Worm (Caenorhabditis elegans) whole organism, L4 larva: ENCODE results near the gene F56C9.6.

Source experiments
- D1046.2 ChIP-seq: fragments of 200-800 bp; sonication (Bioruptor generic); IDR thresholded peaks from 2 replicates; pipeline ENCODE4 v1.3.6; 2022; ENCODE audit warnings: missing genetic modification characterization, missing compliant biosample characterization
- F26F4.8 ChIP-seq: fragments of 200-800 bp; sonication (Bioruptor generic); conservative IDR thresholded peaks from 2 replicates; pipeline ENCODE4 v1.3.6; 2022; ENCODE audit warnings: missing genetic modification characterization, missing compliant biosample characterization
- F49E8.2 ChIP-seq: sonication (generic microtip); optimal IDR thresholded peaks from 2 replicates; lab custom pipeline; 2016; ENCODE audit warnings: missing compliant biosample characterization, mild to moderate bottlenecking, missing genetic modification characterization, borderline replicate concordance
- R02D3.7 ChIP-seq: fragments of 150-350 bp; sonication (generic microtip); optimal IDR thresholded peaks from 3 replicates; lab custom pipeline; 2014; ENCODE audit warnings: missing biosample characterization, missing genetic modification characterization
- Y48G9A.11 ChIP-seq: fragments of 200-800 bp; sonication (Bioruptor generic); IDR thresholded peaks from 2 replicates; pipeline ENCODE4 v1.3.6; 2022; ENCODE audit warnings: missing genetic modification reagents, missing genetic modification characterization, missing compliant biosample characterization
- ZK546.5 ChIP-seq, 2 experiments: sonication (generic microtip); optimal IDR thresholded peaks; 2 replicates each; lab custom pipeline; 2017; ENCODE audit warnings: missing biosample characterization in 2 of 2, missing genetic modification characterization in 2 of 2
- aha-1 ChIP-seq: fragments of 150-350 bp; peaks from one replicate; lab custom pipeline; 2014; ENCODE audit warnings: missing biosample characterization, missing genetic modification characterization
- aly-2 ChIP-seq: sonication (generic microtip); optimal IDR thresholded peaks from 2 replicates; lab custom pipeline; 2018; ENCODE audit warnings: missing biosample characterization, missing genetic modification characterization
- arid-1 ChIP-seq: fragments of 200-800 bp; sonication (Bioruptor generic); conservative IDR thresholded peaks from 2 replicates; pipeline ENCODE4 v1.3.6; 2022; ENCODE audit warnings: missing genetic modification reagents, missing genetic modification characterization, missing compliant biosample characterization
- ceh-20 ChIP-seq: fragments of 200-800 bp; sonication (Bioruptor generic); IDR thresholded peaks from 2 replicates; pipeline ENCODE4 v1.3.6; 2022; ENCODE audit warnings: missing genetic modification reagents, missing genetic modification characterization, missing compliant biosample characterization
- ceh-28 ChIP-seq: fragments of 150-350 bp; optimal IDR thresholded peaks from 2 replicates; lab custom pipeline; 2014; ENCODE audit warnings: missing biosample characterization, missing genetic modification reagents, missing genetic modification characterization
- ceh-32 ChIP-seq: sonication (generic microtip); optimal IDR thresholded peaks from 2 replicates; lab custom pipeline; 2016; ENCODE audit warnings: mild to moderate bottlenecking, missing genetic modification characterization, missing compliant biosample characterization; ENCODE audit not compliant: poor library complexity
- ceh-62 ChIP-seq: sonication (generic microtip); optimal IDR thresholded peaks from 2 replicates; lab custom pipeline; 2017; ENCODE audit warnings: missing biosample characterization, missing genetic modification characterization
- cey-2 ChIP-seq: sonication (generic microtip); optimal IDR thresholded peaks from 3 replicates; lab custom pipeline; 2017; ENCODE audit warnings: missing genetic modification characterization, mild to moderate bottlenecking, missing compliant biosample characterization, antibody characterized with exemption, borderline replicate concordance; ENCODE audit not compliant: insufficient read depth
- ctbp-1 ChIP-seq: fragments of 200-800 bp; sonication (Bioruptor generic); IDR thresholded peaks from 2 replicates; pipeline ENCODE4 v1.3.6; 2022; ENCODE audit warnings: missing genetic modification reagents, missing genetic modification characterization, missing compliant biosample characterization
- daf-12 ChIP-seq: fragments of 150-350 bp; optimal IDR thresholded peaks from 2 replicates; lab custom pipeline; 2014; ENCODE audit warnings: missing biosample characterization, missing genetic modification reagents, missing genetic modification characterization
- daf-19 ChIP-seq: fragments of 200-800 bp; sonication (Bioruptor generic); conservative IDR thresholded peaks from 2 replicates; pipeline ENCODE4 v1.3.6; 2022; ENCODE audit warnings: missing genetic modification characterization, missing compliant biosample characterization
- dmd-6 ChIP-seq: fragments of 200-800 bp; sonication (Bioruptor generic); IDR thresholded peaks from 2 replicates; pipeline ENCODE4 v1.3.6; 2022; ENCODE audit warnings: missing genetic modification reagents, missing genetic modification characterization, missing compliant biosample characterization
- dpl-1 ChIP-seq: fragments of 150-350 bp; optimal IDR thresholded peaks from 2 replicates; lab custom pipeline; 2014; ENCODE audit warnings: missing biosample characterization, missing genetic modification reagents, missing genetic modification characterization
- dve-1 ChIP-seq: sonication (generic microtip); optimal IDR thresholded peaks from 2 replicates; lab custom pipeline; 2017; ENCODE audit warnings: antibody characterized with exemption, mild to moderate bottlenecking, missing genetic modification characterization, missing compliant biosample characterization; ENCODE audit not compliant: insufficient read depth
- egl-27 ChIP-seq: sonication (generic microtip); optimal IDR thresholded peaks from 3 replicates; lab custom pipeline; 2017; ENCODE audit warnings: missing biosample characterization, missing genetic modification reagents, missing genetic modification characterization
- egl-43 ChIP-seq: fragments of 200-800 bp; sonication (Bioruptor generic); IDR thresholded peaks from 2 replicates; pipeline ENCODE4 v1.3.6; 2022; ENCODE audit warnings: missing genetic modification reagents, missing genetic modification characterization, missing compliant biosample characterization
- gei-8 ChIP-seq: fragments of 200-800 bp; sonication (Bioruptor generic); optimal IDR thresholded peaks from 2 replicates; lab custom pipeline; 2018; ENCODE audit warnings: mild to moderate bottlenecking, missing genetic modification characterization, missing compliant biosample characterization
- hlh-11 ChIP-seq: fragments of 200-800 bp; sonication (Bioruptor generic); optimal IDR thresholded peaks from 2 replicates; lab custom pipeline; 2018; ENCODE audit warnings: mild to moderate bottlenecking, missing genetic modification characterization, missing compliant biosample characterization
- hlh-30 ChIP-seq: sonication (generic microtip); optimal IDR thresholded peaks from 2 replicates; lab custom pipeline; 2017; ENCODE audit warnings: antibody characterized with exemption, mild to moderate bottlenecking, missing genetic modification characterization, missing compliant biosample characterization; ENCODE audit not compliant: insufficient read depth
- hmg-1.1 ChIP-seq: fragments of 200-800 bp; sonication (Bioruptor generic); IDR thresholded peaks from 2 replicates; pipeline ENCODE4 v1.3.6; 2022; ENCODE audit warnings: missing genetic modification reagents, missing genetic modification characterization, missing compliant biosample characterization
- lin-13 ChIP-seq: fragments of 150-350 bp; optimal IDR thresholded peaks from 2 replicates; lab custom pipeline; 2014; ENCODE audit warnings: missing biosample characterization, missing genetic modification reagents, missing genetic modification characterization
- lsy-2 ChIP-seq, 2 experiments: fragments of 150-350 bp in 1 of 2; sonication (generic microtip) in 1 of 2; optimal IDR thresholded peaks; 2 replicates each; lab custom pipeline; 2014 to 2017; ENCODE audit warnings: missing biosample characterization in 2 of 2, missing genetic modification characterization in 2 of 2
- madf-5 ChIP-seq, 2 experiments: fragments of 200-800 bp; sonication (Bioruptor generic); IDR thresholded peaks; 2 replicates each; pipeline ENCODE4 v1.3.6; 2022; ENCODE audit warnings: missing compliant biosample characterization in 2 of 2, missing genetic modification characterization in 2 of 2
- mdl-1 ChIP-seq, 2 experiments: fragments of 150-350 bp in 1 of 2; sonication (generic microtip) in 1 of 2; optimal IDR thresholded peaks; 2 replicates each; lab custom pipeline; 2014 to 2017; ENCODE audit warnings: missing biosample characterization in 2 of 2, missing genetic modification characterization in 2 of 2
- mep-1 ChIP-seq: fragments of 150-350 bp; sonication (generic microtip); optimal IDR thresholded peaks from 3 replicates; lab custom pipeline; 2014; ENCODE audit warnings: missing biosample characterization, missing genetic modification characterization
- mxl-3 ChIP-seq: fragments of 200-800 bp; sonication (Bioruptor generic); optimal IDR thresholded peaks from 2 replicates; lab custom pipeline; 2018; ENCODE audit warnings: mild to moderate bottlenecking, missing genetic modification characterization, missing compliant biosample characterization
- nhr-102 ChIP-seq: sonication (generic microtip); optimal IDR thresholded peaks from 2 replicates; lab custom pipeline; 2016; ENCODE audit warnings: mild to moderate bottlenecking, missing genetic modification characterization, moderate library complexity, missing compliant biosample characterization
- nhr-111 ChIP-seq: fragments of 200-800 bp; sonication (Bioruptor generic); optimal IDR thresholded peaks from 2 replicates; lab custom pipeline; 2018; ENCODE audit warnings: mild to moderate bottlenecking, missing genetic modification characterization, missing compliant biosample characterization
- nhr-28 ChIP-seq: fragments of 150-350 bp; optimal IDR thresholded peaks from 2 replicates; lab custom pipeline; 2014; ENCODE audit warnings: missing biosample characterization, missing genetic modification characterization
- nhr-48 ChIP-seq: sonication (generic microtip); optimal IDR thresholded peaks from 2 replicates; lab custom pipeline; 2016; ENCODE audit warnings: mild to moderate bottlenecking, missing genetic modification characterization, missing compliant biosample characterization
- nhr-6 ChIP-seq: fragments of 150-350 bp; optimal IDR thresholded peaks from 2 replicates; lab custom pipeline; 2014; ENCODE audit warnings: missing biosample characterization, missing genetic modification characterization
- nhr-76 ChIP-seq: fragments of 150-350 bp; optimal IDR thresholded peaks from 2 replicates; lab custom pipeline; 2014; ENCODE audit warnings: missing biosample characterization, missing genetic modification characterization
- pha-4 ChIP-seq, 2 experiments: fragments of 150-350 bp in 1 of 2; fragments of 200-800 bp in 1 of 2; sonication (Bioruptor generic) in 1 of 2; IDR thresholded peaks in 1 of 2; optimal IDR thresholded peaks in 1 of 2; 2 replicates each; pipeline versions ENCODE4 v1.3.6 to Lab custom; 2014 to 2022; ENCODE audit warnings: missing genetic modification characterization in 2 of 2, missing genetic modification reagents in 2 of 2, missing biosample characterization in 1 of 2, missing compliant biosample characterization in 1 of 2
- rbr-2 ChIP-seq: sonication (generic microtip); optimal IDR thresholded peaks from 2 replicates; lab custom pipeline; 2016; ENCODE audit warnings: missing genotype, missing genetic modification characterization, missing compliant biosample characterization
- saeg-2 ChIP-seq: fragments of 200-800 bp; sonication (Bioruptor generic); IDR thresholded peaks from 2 replicates; pipeline ENCODE4 v1.3.6; 2022; ENCODE audit warnings: missing genetic modification reagents, missing genetic modification characterization, missing compliant biosample characterization
- skn-1 ChIP-seq: fragments of 150-350 bp; optimal IDR thresholded peaks from 2 replicates; lab custom pipeline; 2014; ENCODE audit warnings: missing biosample characterization, missing genetic modification characterization
- spr-1 ChIP-seq: sonication (generic microtip); optimal IDR thresholded peaks from 2 replicates; lab custom pipeline; 2016; ENCODE audit warnings: mild to moderate bottlenecking, missing genetic modification characterization, missing compliant biosample characterization
- tag-97 ChIP-seq: fragments of 200-800 bp; sonication (Bioruptor generic); IDR thresholded peaks from 2 replicates; pipeline ENCODE4 v1.3.6; 2022; ENCODE audit warnings: missing genetic modification characterization, missing compliant biosample characterization
- tra-1 ChIP-seq: fragments of 200-800 bp; sonication (Bioruptor generic); IDR thresholded peaks from 2 replicates; pipeline ENCODE4 v1.3.6; 2022; ENCODE audit warnings: missing genetic modification reagents, missing genetic modification characterization, missing compliant biosample characterization
- unc-39 ChIP-seq: sonication (generic microtip); optimal IDR thresholded peaks from 2 replicates; lab custom pipeline; 2017; ENCODE audit warnings: missing biosample characterization, missing genetic modification characterization

The F56C9.6 gene

DNA sequence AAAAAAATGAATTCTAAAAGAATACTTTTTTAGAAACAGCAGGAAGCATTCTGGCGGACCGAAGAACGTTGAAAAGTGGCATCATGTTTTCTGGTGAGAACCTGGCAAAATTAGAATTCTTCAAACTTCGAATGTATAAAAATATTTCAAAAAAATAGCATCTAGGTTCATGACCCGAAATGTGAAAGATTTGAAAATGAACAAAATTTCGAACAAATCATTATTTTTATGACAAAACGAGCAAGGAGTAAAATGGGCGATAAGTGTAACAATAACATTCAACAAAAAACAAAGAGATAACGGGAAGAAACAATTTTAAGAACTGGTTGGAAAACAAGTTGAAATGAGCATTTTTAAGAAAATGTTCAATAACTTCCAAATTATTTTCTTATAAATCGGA is 35.3 kb downstream of the F56C9.6 start, which contains the start of gene psd-1:
Gene psd-1, minus strand, starts transcription at position 101 of the 400 bp plus-strand sequence.
- TF ChIP-seq hlh-30 (no peak), ceh-28 (no peak), arid-1 (GFP tag; lab: Robert Waterston, UW) (no peak), egl-27 (tag; lab: Kevin White, UChicago) (no peak), ceh-32 (no peak), unc-39 (tag; lab: Kevin White, UChicago) (no peak), tag-97 (GFP tag; lab: Robert Waterston, UW) (no peak), spr-1 (tag; lab: Kevin White, UChicago) (no peak), ZK546.5 (tag; optimal IDR thresholded peaks at IDR 0.05; lab: Kevin White, UChicago) (no peak), hmg-1.1 (GFP tag; lab: Robert Waterston, UW) (no peak)

DNA sequence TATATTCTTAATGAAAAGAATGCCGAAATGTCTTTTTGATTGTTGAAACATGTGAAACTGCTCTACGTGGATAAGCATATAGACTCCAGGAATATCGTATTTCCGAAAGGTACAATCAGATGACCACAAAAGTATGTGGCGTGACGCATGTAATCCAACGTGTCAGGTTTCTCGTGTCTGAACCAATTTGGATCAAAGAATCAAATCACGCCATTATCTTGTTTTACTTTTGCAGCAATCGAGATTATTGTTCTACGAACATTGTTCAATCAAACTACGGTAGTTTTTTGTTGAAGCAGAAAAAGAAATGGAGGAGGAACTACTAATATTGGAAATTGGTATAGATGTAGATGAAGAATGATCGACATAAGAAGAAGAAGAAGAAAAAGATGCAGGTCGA is 36.9 kb downstream of the F56C9.6 start:
- TF ChIP-seq nhr-28 (tag; lab: Kevin White, UChicago) (peak; percentile 44), hlh-11 (tag; lab: Kevin White, UChicago) (peak; percentile 28), hlh-30 (peak; percentile 64), dmd-6 (GFP tag; lab: Robert Waterston, UW) (0 out of 2 replicates have a peak, but pooled peaks have one; percentile 35), mdl-1 (tag; optimal IDR thresholded peaks at IDR 0.05; lab: Kevin White, UChicago) (peak in 1 of 2 experiments; percentile 63), lin-13 (GFP tag; lab: Kevin White, UChicago) (no peak), mxl-3 (GFP tag; lab: Kevin White, UChicago) (peak; percentile 2), ZK546.5 (tag; optimal IDR thresholded peaks at IDR 0.05; lab: Kevin White, UChicago) (no peak)
- TF ChIP-seq, all 104 proteins: peak for 6

DNA sequence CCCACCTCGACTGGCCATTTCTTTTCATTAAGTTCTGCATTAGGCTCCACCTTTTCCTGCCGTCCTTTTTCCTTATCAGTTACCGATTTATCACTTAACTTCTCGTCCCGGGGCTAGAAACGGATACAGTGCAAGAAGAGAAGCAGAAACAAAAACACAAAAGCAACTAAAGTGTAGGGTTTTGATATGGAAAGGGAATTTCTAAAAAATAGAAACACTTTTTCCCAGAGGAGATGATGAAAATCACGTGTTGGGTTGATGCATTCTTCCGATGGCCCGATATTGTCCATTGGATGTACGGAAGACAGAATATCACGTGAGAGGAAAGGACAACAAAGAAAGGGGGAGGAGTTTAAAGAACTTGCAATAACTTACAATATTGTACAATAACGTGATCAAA is 37.7 kb downstream of the F56C9.6 start:
- TF ChIP-seq D1046.2 (GFP tag; lab: Robert Waterston, UW) (no peak), nhr-111 (no peak), aly-2 (no peak), madf-5 (GFP tag; IDR thresholded peaks at IDR 0.05; lab: Robert Waterston, UW) (no peak), ctbp-1 (GFP tag; lab: Robert Waterston, UW) (no peak), skn-1 (tag; lab: Kevin White, UChicago) (no peak), dpl-1 (GFP tag; lab: Kevin White, UChicago) (peak; percentile 6), Y48G9A.11 (no peak), F26F4.8 (no peak), rbr-2 (tag; lab: Kevin White, UChicago) (no peak), mxl-3 (GFP tag; lab: Kevin White, UChicago) (peak; percentile 62), hlh-30 (peak; percentile 86), nhr-76 (tag; lab: Kevin White, UChicago) (peak; percentile 40), pha-4 (GFP tag; IDR thresholded peaks at IDR 0.05; lab: Robert Waterston, UW) (no peak), pha-4 (tag; optimal IDR thresholded peaks at IDR 0.05; lab: Kevin White, UChicago) (no peak), R02D3.7 (tag; lab: Kevin White, UChicago) (no peak), hlh-11 (tag; lab: Kevin White, UChicago) (peak; percentile 81), dve-1 (tag; lab: Kevin White, UChicago) (peak; percentile 72), nhr-48 (tag; lab: Kevin White, UChicago) (peak; percentile 47), tag-97 (GFP tag; lab: Robert Waterston, UW) (no peak), lsy-2 (tag; optimal IDR thresholded peaks at IDR 0.05; lab: Kevin White, UChicago) (peak in 1 of 2 experiments; percentile 37), F49E8.2 (tag; lab: Kevin White, UChicago) (no peak), nhr-6 (no peak), ceh-20 (GFP tag; lab: Robert Waterston, UW) (no peak), aha-1 (tag; lab: Kevin White, UChicago) (peak; percentile 77), daf-19 (GFP tag; lab: Robert Waterston, UW) (no peak), cey-2 (tag; lab: Kevin White, UChicago) (no peak), daf-12 (tag; lab: Kevin White, UChicago) (no peak), mdl-1 (tag; optimal IDR thresholded peaks at IDR 0.05; lab: Kevin White, UChicago) (peak in 1 of 2 experiments; percentile 35), gei-8 (GFP tag; lab: Kevin White, UChicago) (no peak), saeg-2 (no peak), egl-43 (GFP tag; lab: Robert Waterston, UW) (no peak), tra-1 (GFP tag; lab: Robert Waterston, UW) (0 out of 2 replicates have a peak, but pooled peaks have one; percentile 42), mep-1 (tag; lab: Kevin White, UChicago) (peak; percentile 9), spr-1 (tag; lab: Kevin White, UChicago) (no peak), nhr-102 (tag; lab: Kevin White, UChicago) (no peak), ceh-62 (no peak)
